Worm (Caenorhabditis elegans) whole organism, young adult: ENCODE measurements around the gene nex-1.
A peak's percentile ranks its signal among the peaks of the same experiment; 100 is the strongest.

Experiments
- B0261.1 ChIP-seq: sonication (generic microtip); optimal IDR thresholded peaks from 2 replicates; lab custom pipeline; 2016; ENCODE audit warnings: mild to moderate bottlenecking, missing genetic modification characterization, moderate library complexity, missing compliant biosample characterization
- B0336.3 ChIP-seq: fragments of 200-800 bp; sonication (Bioruptor generic); IDR thresholded peaks from 2 replicates; pipeline ENCODE4 v1.3.6; 2022; ENCODE audit warnings: missing genetic modification characterization, missing compliant biosample characterization
- F33H1.4 ChIP-seq: fragments of 200-800 bp; sonication (Bioruptor generic); IDR thresholded peaks from 2 replicates; pipeline ENCODE4 v1.3.6; 2022; ENCODE audit warnings: missing genetic modification reagents, missing genetic modification characterization, missing compliant biosample characterization
- F39B2.1 ChIP-seq: fragments of 200-800 bp; sonication (Bioruptor generic); IDR thresholded peaks from 2 replicates; pipeline ENCODE4 v1.3.6; 2022; ENCODE audit warnings: missing genetic modification reagents, missing genetic modification characterization, missing compliant biosample characterization
- F49E8.2 ChIP-seq: sonication (generic microtip); optimal IDR thresholded peaks from 3 replicates; lab custom pipeline; 2017; ENCODE audit warnings: missing genetic modification characterization, mild to moderate bottlenecking, missing compliant biosample characterization, antibody characterized with exemption, moderate library complexity; ENCODE audit not compliant: insufficient read depth
- F57A8.1 ChIP-seq: fragments of 200-800 bp; sonication (Bioruptor generic); optimal IDR thresholded peaks from 2 replicates; lab custom pipeline; 2018; ENCODE audit warnings: mild to moderate bottlenecking, missing genetic modification characterization, moderate library complexity, missing compliant biosample characterization
- Y53G8AR.9 ChIP-seq: fragments of 200-800 bp; sonication (Bioruptor generic); conservative IDR thresholded peaks from 2 replicates; pipeline ENCODE4 v1.3.6; 2022; ENCODE audit warnings: missing genetic modification reagents, missing genetic modification characterization, missing compliant biosample characterization
- ZK185.1 ChIP-seq: sonication (generic microtip); optimal IDR thresholded peaks from 2 replicates; lab custom pipeline; 2016; ENCODE audit warnings: mild to moderate bottlenecking, missing genetic modification characterization, missing compliant biosample characterization; ENCODE audit not compliant: poor library complexity, severe bottlenecking
- akir-1 ChIP-seq: fragments of 200-800 bp; sonication (Bioruptor generic); optimal IDR thresholded peaks from 2 replicates; lab custom pipeline; 2018; ENCODE audit warnings: mild to moderate bottlenecking, missing genetic modification characterization, moderate library complexity, missing compliant biosample characterization
- ama-1 ChIP-seq, 3 experiments: fragments of 150-350 bp in 1 of 3; sonication (generic microtip) in 2 of 3; optimal IDR thresholded peaks; 2 replicates each; lab custom pipeline; 2014 to 2018; ENCODE audit warnings: missing biosample characterization in 2 of 3, missing genetic modification characterization in 2 of 3, missing genetic modification reagents in 2 of 3
- aptf-3 ChIP-seq: fragments of 200-800 bp; sonication (Bioruptor generic); IDR thresholded peaks from 2 replicates; pipeline ENCODE4 v1.3.6; 2022; ENCODE audit warnings: missing genetic modification characterization, missing compliant biosample characterization
- atf-7 ChIP-seq: sonication (generic microtip); optimal IDR thresholded peaks from 2 replicates; lab custom pipeline; 2017; ENCODE audit warnings: mild to moderate bottlenecking, missing genetic modification characterization, missing compliant biosample characterization
- attf-6 ChIP-seq: fragments of 200-800 bp; sonication (Bioruptor generic); IDR thresholded peaks from 2 replicates; pipeline ENCODE4 v1.3.6; 2022; ENCODE audit warnings: missing genetic modification reagents, missing genetic modification characterization, missing compliant biosample characterization
- bed-2 ChIP-seq: fragments of 200-800 bp; sonication (Bioruptor generic); IDR thresholded peaks from 2 replicates; pipeline ENCODE4 v1.3.6; 2022; ENCODE audit warnings: missing genetic modification reagents, missing genetic modification characterization, missing compliant biosample characterization
- cebp-1 ChIP-seq, 2 experiments: fragments of 200-800 bp in 1 of 2; sonication (Bioruptor generic) in 1 of 2; sonication (generic microtip) in 1 of 2; IDR thresholded peaks in 1 of 2; optimal IDR thresholded peaks in 1 of 2; 2 replicates each; pipeline versions ENCODE4 v1.3.6 to Lab custom; 2017 to 2022; ENCODE audit warnings: missing compliant biosample characterization in 2 of 2, missing genetic modification characterization in 2 of 2, mild to moderate bottlenecking in 1 of 2, missing genetic modification reagents in 1 of 2, moderate library complexity in 1 of 2
- cebp-2 ChIP-seq: fragments of 200-800 bp; sonication (Bioruptor generic); IDR thresholded peaks from 2 replicates; pipeline ENCODE4 v1.3.6; 2022; ENCODE audit warnings: missing genetic modification characterization, missing compliant biosample characterization
- ceh-40 ChIP-seq: fragments of 200-800 bp; sonication (Bioruptor generic); IDR thresholded peaks from 2 replicates; pipeline ENCODE4 v1.3.6; 2022; ENCODE audit warnings: missing genetic modification characterization, missing compliant biosample characterization
- ceh-79 ChIP-seq: sonication (generic microtip); optimal IDR thresholded peaks from 2 replicates; lab custom pipeline; 2017; ENCODE audit warnings: mild to moderate bottlenecking, missing genetic modification characterization, missing compliant biosample characterization
- chd-7 ChIP-seq: sonication (generic microtip); optimal IDR thresholded peaks from 2 replicates; lab custom pipeline; 2016; ENCODE audit warnings: mild to moderate bottlenecking, missing genetic modification characterization, moderate library complexity, missing compliant biosample characterization
- dpff-1 ChIP-seq: sonication (generic microtip); optimal IDR thresholded peaks from 2 replicates; lab custom pipeline; 2017; ENCODE audit warnings: mild to moderate bottlenecking, missing genetic modification characterization, missing compliant biosample characterization
- dpl-1 ChIP-seq: fragments of 150-350 bp; optimal IDR thresholded peaks from 2 replicates; lab custom pipeline; 2014; ENCODE audit warnings: missing biosample characterization, missing genetic modification reagents, missing genetic modification characterization
- egl-18 ChIP-seq: fragments of 200-800 bp; sonication (Bioruptor generic); IDR thresholded peaks from 2 replicates; pipeline ENCODE4 v1.3.6; 2022; ENCODE audit warnings: missing genetic modification reagents, missing genetic modification characterization, missing compliant biosample characterization
- ekl-4 ChIP-seq: fragments of 200-800 bp; sonication (Bioruptor generic); IDR thresholded peaks from 2 replicates; pipeline ENCODE4 v1.3.6; 2022; ENCODE audit warnings: missing genetic modification reagents, missing genetic modification characterization, missing compliant biosample characterization
- hmg-1.2 ChIP-seq: fragments of 200-800 bp; sonication (Bioruptor generic); IDR thresholded peaks from 2 replicates; pipeline ENCODE4 v1.3.6; 2022; ENCODE audit warnings: missing genetic modification reagents, missing genetic modification characterization, missing compliant biosample characterization
- hrde-1 ChIP-seq: sonication (generic microtip); optimal IDR thresholded peaks from 2 replicates; lab custom pipeline; 2016; ENCODE audit warnings: missing genetic modification characterization, mild to moderate bottlenecking, missing compliant biosample characterization, moderate library complexity, missing genotype, missing genetic modification reagents, borderline replicate concordance
- let-607 ChIP-seq, 2 experiments: fragments of 200-800 bp in 1 of 2; sonication (Bioruptor generic) in 1 of 2; sonication (generic microtip) in 1 of 2; optimal IDR thresholded peaks; 2 replicates each; lab custom pipeline; 2016 to 2018; ENCODE audit warnings: mild to moderate bottlenecking in 2 of 2, missing compliant biosample characterization in 2 of 2, missing genetic modification characterization in 2 of 2, moderate library complexity in 2 of 2, missing genotype in 1 of 2
- lin-26 ChIP-seq: fragments of 200-800 bp; sonication (Bioruptor generic); IDR thresholded peaks from 2 replicates; pipeline ENCODE4 v1.3.6; 2022; ENCODE audit warnings: missing genetic modification reagents, missing genetic modification characterization, missing compliant biosample characterization
- lin-40 ChIP-seq: sonication (generic microtip); optimal IDR thresholded peaks from 2 replicates; lab custom pipeline; 2016; ENCODE audit warnings: missing genetic modification characterization, mild to moderate bottlenecking, missing compliant biosample characterization, missing genotype, missing genetic modification reagents
- lin-54 ChIP-seq: fragments of 200-800 bp; sonication (Bioruptor generic); optimal IDR thresholded peaks from 2 replicates; lab custom pipeline; 2018; ENCODE audit warnings: mild to moderate bottlenecking, missing genetic modification characterization, missing compliant biosample characterization
- madf-10 ChIP-seq: sonication (generic microtip); optimal IDR thresholded peaks from 2 replicates; lab custom pipeline; 2016; ENCODE audit warnings: mild to moderate bottlenecking, missing genetic modification characterization, missing compliant biosample characterization
- madf-3 ChIP-seq: fragments of 200-800 bp; sonication (Bioruptor generic); IDR thresholded peaks from 2 replicates; pipeline ENCODE4 v1.3.6; 2022; ENCODE audit warnings: missing genetic modification reagents, missing genetic modification characterization, missing compliant biosample characterization
- nfyb-1 ChIP-seq: fragments of 200-800 bp; sonication (Bioruptor generic); IDR thresholded peaks from 2 replicates; pipeline ENCODE4 v1.3.6; 2022; ENCODE audit warnings: missing genetic modification reagents, missing genetic modification characterization, missing compliant biosample characterization
- nhr-120 ChIP-seq: fragments of 200-800 bp; sonication (Bioruptor generic); IDR thresholded peaks from 2 replicates; pipeline ENCODE4 v1.3.6; 2022; ENCODE audit warnings: missing genetic modification characterization, missing compliant biosample characterization
- nhr-179 ChIP-seq: sonication (generic microtip); optimal IDR thresholded peaks from 2 replicates; lab custom pipeline; 2016; ENCODE audit warnings: mild to moderate bottlenecking, missing genetic modification characterization, missing compliant biosample characterization
- nhr-27 ChIP-seq: fragments of 200-800 bp; sonication (Bioruptor generic); optimal IDR thresholded peaks from 2 replicates; lab custom pipeline; 2018; ENCODE audit warnings: mild to moderate bottlenecking, missing genetic modification characterization, moderate library complexity, missing compliant biosample characterization
- nhr-80 ChIP-seq: sonication (generic microtip); optimal IDR thresholded peaks from 2 replicates; lab custom pipeline; 2016; ENCODE audit warnings: missing genetic modification characterization, missing compliant biosample characterization
- nhr-90 ChIP-seq: sonication (generic microtip); optimal IDR thresholded peaks from 2 replicates; lab custom pipeline; 2016; ENCODE audit warnings: missing genotype, mild to moderate bottlenecking, missing genetic modification characterization, missing compliant biosample characterization
- pbrm-1 ChIP-seq: fragments of 200-800 bp; sonication (Bioruptor generic); IDR thresholded peaks from 2 replicates; pipeline ENCODE4 v1.3.6; 2022; ENCODE audit warnings: missing genetic modification reagents, missing genetic modification characterization, missing compliant biosample characterization
- rec-8 ChIP-seq, 2 experiments: sonication (generic microtip); optimal IDR thresholded peaks; 2 replicates each; lab custom pipeline; 2016; ENCODE audit warnings: mild to moderate bottlenecking in 2 of 2, missing genetic modification characterization in 2 of 2, missing genetic modification reagents in 2 of 2, missing genotype in 2 of 2, missing biosample characterization in 1 of 2, missing compliant biosample characterization in 1 of 2, moderate library complexity in 1 of 2
- sea-2 ChIP-seq: fragments of 200-800 bp; sonication (Bioruptor generic); IDR thresholded peaks from 2 replicates; pipeline ENCODE4 v1.3.6; 2022; ENCODE audit warnings: missing genetic modification characterization, missing compliant biosample characterization
- snpc-1.3 ChIP-seq: sonication (generic microtip); optimal IDR thresholded peaks from 2 replicates; lab custom pipeline; 2017; ENCODE audit warnings: missing genetic modification characterization, mild to moderate bottlenecking, missing compliant biosample characterization, antibody characterized with exemption, moderate library complexity, missing genotype, missing genetic modification reagents; ENCODE audit not compliant: insufficient read depth
- snpc-4 ChIP-seq, 5 experiments: fragments of 150-350 bp in 1 of 5; sonication (generic microtip) in 4 of 5; optimal IDR thresholded peaks; 2 replicates each; lab custom pipeline; 2014 to 2018; ENCODE audit warnings: missing genetic modification characterization in 5 of 5, missing biosample characterization in 3 of 5, antibody characterized with exemption in 2 of 5, mild to moderate bottlenecking in 2 of 5, missing compliant biosample characterization in 2 of 5, missing genotype in 2 of 5, moderate library complexity in 2 of 5, missing genetic modification reagents in 1 of 5
- tbx-9 ChIP-seq: sonication (generic microtip); optimal IDR thresholded peaks from 2 replicates; lab custom pipeline; 2016; ENCODE audit warnings: borderline replicate concordance, missing genetic modification characterization, inconsistent platforms, missing compliant biosample characterization
- ztf-18 ChIP-seq: sonication (generic microtip); optimal IDR thresholded peaks from 2 replicates; lab custom pipeline; 2016; ENCODE audit warnings: missing genotype, mild to moderate bottlenecking, missing genetic modification characterization, missing compliant biosample characterization

nex-1 gene

DNA sequence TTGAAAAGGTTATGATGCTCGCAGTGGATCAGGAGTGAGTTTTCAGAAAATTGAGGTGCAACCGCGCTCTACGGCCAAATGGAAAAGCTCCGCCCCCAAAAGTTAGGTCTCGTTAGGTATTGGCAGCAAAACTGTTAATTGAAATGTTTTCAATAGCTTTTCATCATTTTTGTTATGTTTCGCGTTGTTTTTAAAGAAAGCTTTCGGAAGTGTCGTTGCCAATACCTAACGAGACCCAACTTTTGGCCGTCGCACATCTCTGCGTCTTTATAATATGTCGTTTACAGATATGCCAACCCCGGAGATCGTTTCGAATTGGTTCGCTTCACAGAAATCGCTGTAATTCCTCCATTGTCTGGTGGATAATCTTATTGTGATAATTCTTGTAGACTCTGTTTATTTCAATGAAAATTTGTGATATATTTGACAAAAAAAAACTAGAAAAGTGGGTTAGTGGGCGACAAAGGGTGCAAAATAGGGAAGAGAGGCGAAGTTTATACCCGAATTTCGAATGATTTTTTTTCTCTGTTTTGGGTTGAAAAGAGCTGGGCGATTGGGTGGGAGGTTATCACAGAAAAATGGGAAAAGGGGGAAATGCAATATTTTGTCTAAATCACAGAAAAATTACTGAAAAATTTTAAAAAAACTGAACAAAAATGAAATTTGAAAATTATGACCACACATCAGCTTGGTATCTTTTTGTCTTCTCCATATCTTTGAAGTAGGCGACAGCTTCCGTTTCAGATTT lies 28.9 kb upstream of the nex-1 start (continued):
- TF ChIP-seq ama-1 (optimal IDR thresholded peaks at IDR 0.05; lab: Kevin White, UChicago) = no peak
- TF ChIP-seq ama-1 (GFP tag; optimal IDR thresholded peaks at IDR 0.05; lab: Kevin White, UChicago) = peak in 1 of 2 experiments; percentile 4
- peak; percentile 68 for TF ChIP-seq B0336.3
- peak; percentile 87 for TF ChIP-seq nhr-90 (tag; lab: Kevin White, UChicago)
- no peak for TF ChIP-seq akir-1
- TF ChIP-seq cebp-1 (GFP tag; IDR thresholded peaks at IDR 0.05; lab: Robert Waterston, UW) = 0 out of 2 replicates have a peak, but pooled peaks have one; percentile 12
- TF ChIP-seq cebp-1 (tag; optimal IDR thresholded peaks at IDR 0.05; lab: Kevin White, UChicago) = peak; percentile 68
- no peak for TF ChIP-seq egl-18 (GFP tag; lab: Robert Waterston, UW)
- no peak for TF ChIP-seq bed-2 (GFP tag; lab: Robert Waterston, UW)
- peak; percentile 42 for TF ChIP-seq nhr-80 (tag; lab: Kevin White, UChicago)
- no peak for TF ChIP-seq nhr-120
- TF ChIP-seq nfyb-1 = peak; percentile 83
- TF ChIP-seq F33H1.4 (GFP tag; lab: Robert Waterston, UW) = no peak
- peak; percentile 45 for TF ChIP-seq ZK185.1 (tag; lab: Kevin White, UChicago)
- no peak; the same call in 1 of the 2 replicates for TF ChIP-seq pbrm-1 (GFP tag; lab: Robert Waterston, UW)
- TF ChIP-seq lin-54 (GFP tag; lab: Kevin White, UChicago) = peak; percentile 28
- TF ChIP-seq tbx-9 = no peak
- TF ChIP-seq lin-40 (tag; lab: Kevin White, UChicago) = peak; percentile 50
- no peak for TF ChIP-seq nhr-179 (tag; lab: Kevin White, UChicago)
- peak; percentile 7; the same call in 1 of the 2 replicates for TF ChIP-seq aptf-3
- TF ChIP-seq lin-26 (GFP tag; lab: Robert Waterston, UW) = peak; percentile 62; the same call in 1 of the 2 replicates
- TF ChIP-seq attf-6 (GFP tag; lab: Robert Waterston, UW) = no peak
- no peak for TF ChIP-seq snpc-1.3 (tag; lab: Kevin White, UChicago)
- no peak for TF ChIP-seq dpl-1
- TF ChIP-seq ceh-79 (tag; lab: Kevin White, UChicago) = no peak
- TF ChIP-seq F49E8.2 (tag; lab: Kevin White, UChicago) = no peak
- TF ChIP-seq B0261.1 (tag; lab: Kevin White, UChicago) = no peak
- no peak for TF ChIP-seq F39B2.1 (GFP tag; lab: Robert Waterston, UW)
- TF ChIP-seq F57A8.1 = no peak
- TF ChIP-seq ceh-40 (GFP tag; lab: Robert Waterston, UW) = no peak
- TF ChIP-seq ekl-4 (GFP tag; lab: Robert Waterston, UW) = peak; percentile 56; the same call in 1 of the 2 replicates
- peak; percentile 26; the same call in 1 of the 2 replicates for TF ChIP-seq hmg-1.2 (GFP tag; lab: Robert Waterston, UW)
- peak; percentile 77 for TF ChIP-seq Y53G8AR.9 (GFP tag; lab: Robert Waterston, UW)
- no peak for TF ChIP-seq dpff-1 (tag; lab: Kevin White, UChicago)
- TF ChIP-seq madf-3 (GFP tag; lab: Robert Waterston, UW) = 0 out of 2 replicates have a peak, but pooled peaks have one; percentile 57
- peak; percentile 73 for TF ChIP-seq atf-7 (tag; lab: Kevin White, UChicago)
- TF ChIP-seq hrde-1 (tag; lab: Kevin White, UChicago) = no peak
- TF ChIP-seq let-607 (tag; optimal IDR thresholded peaks at IDR 0.05; lab: Kevin White, UChicago) = peak in 1 of 2 experiments; percentile 20
- TF ChIP-seq nhr-27 (tag; lab: Kevin White, UChicago) = no peak
- TF ChIP-seq ztf-18 (tag; lab: Kevin White, UChicago) = no peak
- TF ChIP-seq rec-8 (tag; optimal IDR thresholded peaks at IDR 0.05; lab: Kevin White, UChicago) = no peak
- TF ChIP-seq chd-7 = peak; percentile 61
- TF ChIP-seq sea-2 (GFP tag; lab: Robert Waterston, UW) = no peak
- TF ChIP-seq snpc-4 (GFP tag; optimal IDR thresholded peaks at IDR 0.05; lab: Kevin White, UChicago) = no peak
- no peak for TF ChIP-seq snpc-4 (tag; optimal IDR thresholded peaks at IDR 0.05; lab: Kevin White, UChicago)
- TF ChIP-seq cebp-2 (GFP tag; lab: Robert Waterston, UW) = no peak
- peak; percentile 63 for TF ChIP-seq madf-10 (tag; lab: Kevin White, UChicago)
